Fruit fly (Drosophila melanogaster) whole organism, embryonic: ENCODE data around the gene plum.

Experiments used
- Atf-2 ChIP-seq: fragments of 200-800 bp; sonication (Bioruptor generic); optimal IDR thresholded peaks from 2 replicates; lab custom pipeline; 2016; ENCODE audit warnings: missing biosample characterization, missing genetic modification characterization
- Blimp-1 ChIP-seq: fragments of 200-800 bp; sonication (Bioruptor generic); optimal IDR thresholded peaks from 3 replicates; lab custom pipeline; 2018; ENCODE audit warnings: missing biosample characterization, missing genetic modification characterization, mild to moderate bottlenecking, moderate library complexity, missing genetic modification reagents
- BtbVII ChIP-seq: fragments of 200-800 bp; sonication (Bioruptor generic); optimal IDR thresholded peaks from 3 replicates; lab custom pipeline; 2017; ENCODE audit warnings: missing biosample characterization, mild to moderate bottlenecking, missing genetic modification characterization
- C15 ChIP-seq: fragments of 200-800 bp; sonication (Bioruptor generic); IDR thresholded peaks from 3 replicates; pipeline ENCODE4 v1.3.6; 2022; ENCODE audit warnings: missing biosample characterization, missing genetic modification characterization
- CG10274 ChIP-seq: fragments of 200-800 bp; sonication (Bioruptor generic); optimal IDR thresholded peaks from 3 replicates; lab custom pipeline; 2017; ENCODE audit warnings: missing biosample characterization, mild to moderate bottlenecking, missing genetic modification characterization
- CG11695 ChIP-seq: fragments of 200-800 bp; sonication (Bioruptor generic); IDR thresholded peaks from 3 replicates; pipeline ENCODE4 v1.3.6; 2022; ENCODE audit warnings: missing biosample characterization, missing genetic modification characterization
- CG12155 ChIP-seq: fragments of 200-800 bp; sonication (Bioruptor generic); optimal IDR thresholded peaks from 3 replicates; lab custom pipeline; 2016; ENCODE audit warnings: missing biosample characterization, missing genetic modification characterization
- CG12744 ChIP-seq: fragments of 200-800 bp; sonication (Bioruptor generic); optimal IDR thresholded peaks from 2 replicates; lab custom pipeline; 2016; ENCODE audit warnings: missing biosample characterization, missing genetic modification characterization
- CG14667 ChIP-seq: fragments of 200-800 bp; sonication (Bioruptor generic); IDR thresholded peaks from 2 replicates; pipeline ENCODE4 v1.3.6; 2022; ENCODE audit warnings: missing biosample characterization, missing genetic modification characterization
- CG3726 ChIP-seq: fragments of 200-800 bp; sonication (Bioruptor generic); IDR thresholded peaks from 3 replicates; pipeline ENCODE4, ENCODE4 v1.3.6; 2022; ENCODE audit warnings: missing biosample characterization, missing genetic modification characterization
- CG4282 ChIP-seq: fragments of 200-800 bp; sonication (Bioruptor generic); optimal IDR thresholded peaks from 2 replicates; lab custom pipeline; 2016; ENCODE audit warnings: missing biosample characterization, missing genetic modification characterization
- CG4424 ChIP-seq: fragments of 200-800 bp; sonication (Bioruptor generic); optimal IDR thresholded peaks from 3 replicates; lab custom pipeline; 2016; ENCODE audit warnings: missing biosample characterization, missing genetic modification characterization
- CG6791 ChIP-seq: fragments of 200-800 bp; sonication (Bioruptor generic); IDR thresholded peaks from 3 replicates; pipeline ENCODE4 v1.3.6; 2022; ENCODE audit warnings: missing biosample characterization, missing genetic modification characterization; ENCODE audit not compliant: partially characterized antibody
- CG7839 ChIP-seq: fragments of 200-800 bp; sonication (Bioruptor generic); optimal IDR thresholded peaks from 3 replicates; lab custom pipeline; 2018; ENCODE audit warnings: missing biosample characterization, mild to moderate bottlenecking, missing genetic modification characterization, moderate library complexity
- CG7987 ChIP-seq: fragments of 200-800 bp; sonication (Bioruptor generic); optimal IDR thresholded peaks from 2 replicates; lab custom pipeline; 2018; ENCODE audit warnings: missing biosample characterization, mild to moderate bottlenecking, missing genetic modification characterization, moderate library complexity
- CHES-1-like ChIP-seq: fragments of 200-800 bp; sonication (Bioruptor generic); optimal IDR thresholded peaks from 2 replicates; lab custom pipeline; 2016; ENCODE audit warnings: missing biosample characterization, missing genetic modification characterization
- CrebB ChIP-seq: fragments of 200-800 bp; sonication (Bioruptor generic); optimal IDR thresholded peaks from 3 replicates; lab custom pipeline; 2018; ENCODE audit warnings: missing biosample characterization, mild to moderate bottlenecking, missing genetic modification characterization
- Deaf1 ChIP-seq: fragments of 200-800 bp; optimal IDR thresholded peaks from 3 replicates; lab custom pipeline; 2019; ENCODE audit warnings: missing biosample characterization, mild to moderate bottlenecking, missing genetic modification characterization, moderate library complexity
- Dip2 ChIP-seq: fragments of 200-800 bp; sonication (Bioruptor generic); IDR thresholded peaks from 2 replicates; pipeline ENCODE4 v1.3.6; 2022; ENCODE audit warnings: missing biosample characterization, missing genetic modification characterization
- E2f2 ChIP-seq: fragments of 200-800 bp; sonication (Bioruptor generic); IDR thresholded peaks from 2 replicates; pipeline ENCODE4 v1.3.6; 2022; ENCODE audit warnings: missing biosample characterization, missing genetic modification characterization
- ERR ChIP-seq: fragments of 200-800 bp; sonication (Bioruptor generic); optimal IDR thresholded peaks from 2 replicates; lab custom pipeline; 2016; ENCODE audit warnings: missing biosample characterization, missing genetic modification characterization
- Gug ChIP-seq: fragments of 200-800 bp; sonication (Bioruptor generic); IDR thresholded peaks from 4 replicates; pipeline ENCODE4 v1.3.6; 2022; ENCODE audit warnings: missing biosample characterization, missing genetic modification characterization
- HLH3B ChIP-seq: fragments of 200-800 bp; sonication (Bioruptor generic); IDR thresholded peaks from 2 replicates; pipeline ENCODE4 v1.3.6; 2022; ENCODE audit warnings: missing biosample characterization, missing genetic modification characterization
- HmgD ChIP-seq: fragments of 200-800 bp; sonication (Bioruptor generic); optimal IDR thresholded peaks from 3 replicates; lab custom pipeline; 2016; ENCODE audit warnings: missing biosample characterization, missing genetic modification characterization
- Hr78 ChIP-seq, 2 experiments: fragments of 200-800 bp in 1 of 2; fragments of >200 bp in 1 of 2; sonication (Bioruptor generic) in 1 of 2; optimal IDR thresholded peaks; 2 replicates each; lab custom pipeline; 2017 to 2019; ENCODE audit warnings: missing biosample characterization in 2 of 2, missing genetic modification characterization in 2 of 2, mild to moderate bottlenecking in 1 of 2, moderate library complexity in 1 of 2
- Myb ChIP-seq: fragments of 200-800 bp; sonication (Bioruptor generic); optimal IDR thresholded peaks from 2 replicates; lab custom pipeline; 2016; ENCODE audit warnings: missing biosample characterization, missing genetic modification characterization
- NfI ChIP-seq: fragments of 200-800 bp; sonication (Bioruptor generic); optimal IDR thresholded peaks from 3 replicates; lab custom pipeline; 2018; ENCODE audit warnings: missing biosample characterization, mild to moderate bottlenecking, missing genetic modification characterization, moderate library complexity
- Vsx1 ChIP-seq: fragments of 200-800 bp; sonication (Bioruptor generic); optimal IDR thresholded peaks from 2 replicates; lab custom pipeline; 2017; ENCODE audit warnings: missing biosample characterization, mild to moderate bottlenecking, missing genetic modification characterization, missing genetic modification reagents
- abd-A ChIP-seq: fragments of 200-800 bp; sonication (Bioruptor generic); optimal IDR thresholded peaks from 3 replicates; lab custom pipeline; 2019; ENCODE audit warnings: missing biosample characterization, mild to moderate bottlenecking, missing genetic modification characterization, moderate library complexity
- ac ChIP-seq: fragments of 200-800 bp; sonication (Bioruptor generic); optimal IDR thresholded peaks from 3 replicates; lab custom pipeline; 2017; ENCODE audit warnings: missing biosample characterization, mild to moderate bottlenecking, missing genetic modification characterization
- ara ChIP-seq: fragments of 200-800 bp; sonication (Bioruptor generic); IDR thresholded peaks from 2 replicates; pipeline ENCODE4 v1.3.6; 2022; ENCODE audit warnings: missing biosample characterization, missing genetic modification characterization
- ato ChIP-seq: fragments of 200-800 bp; sonication (Bioruptor generic); IDR thresholded peaks from 2 replicates; pipeline ENCODE4 v1.3.6; 2022; ENCODE audit warnings: missing biosample characterization, missing genetic modification characterization; ENCODE audit not compliant: partially characterized antibody
- bigmax ChIP-seq: fragments of 200-800 bp; sonication (Bioruptor generic); optimal IDR thresholded peaks from 2 replicates; lab custom pipeline; 2018; ENCODE audit warnings: missing biosample characterization, mild to moderate bottlenecking, missing genetic modification characterization
- br ChIP-seq: fragments of >200 bp; optimal IDR thresholded peaks from 2 replicates; lab custom pipeline; 2017
- chif ChIP-seq, 2 experiments: fragments of 200-800 bp; sonication (Bioruptor generic); optimal IDR thresholded peaks; 3 replicates each; lab custom pipeline; 2016; ENCODE audit warnings: missing biosample characterization in 2 of 2, missing genetic modification characterization in 2 of 2
- chinmo ChIP-seq: fragments of 200-800 bp; sonication (Bioruptor generic); IDR thresholded peaks from 4 replicates; pipeline ENCODE4 v1.3.6; 2022; ENCODE audit warnings: missing biosample characterization, missing genetic modification characterization; ENCODE audit not compliant: partially characterized antibody
- da ChIP-seq: fragments of 200-800 bp; sonication (Bioruptor generic); optimal IDR thresholded peaks from 2 replicates; lab custom pipeline; 2016; ENCODE audit warnings: missing biosample characterization, missing genetic modification characterization
- dimm ChIP-seq: fragments of 200-800 bp; sonication (Bioruptor generic); IDR thresholded peaks from 2 replicates; pipeline ENCODE4 v1.3.6; 2022; ENCODE audit warnings: missing biosample characterization, missing genetic modification characterization
- dm ChIP-seq: fragments of 200-800 bp; sonication (Bioruptor generic); optimal IDR thresholded peaks from 3 replicates; lab custom pipeline; 2016; ENCODE audit warnings: missing biosample characterization, missing genetic modification characterization
- dysf ChIP-seq: fragments of 200-800 bp; sonication (Bioruptor generic); IDR thresholded peaks from 3 replicates; pipeline ENCODE4 v1.3.6; 2022; ENCODE audit warnings: missing biosample characterization, missing genetic modification characterization
- esg ChIP-seq: fragments of 200-800 bp; sonication (Bioruptor generic); conservative IDR thresholded peaks from 2 replicates; pipeline ENCODE4 v1.3.6; 2022; ENCODE audit warnings: missing biosample characterization, missing genetic modification characterization
- gsb ChIP-seq: fragments of 200-800 bp; sonication (Bioruptor generic); IDR thresholded peaks from 2 replicates; pipeline ENCODE4 v1.3.6; 2022; ENCODE audit warnings: missing biosample characterization, missing genetic modification characterization
- h ChIP-seq: fragments of >200 bp; optimal IDR thresholded peaks from 2 replicates; lab custom pipeline; 2017
- mam ChIP-seq: fragments of 200-800 bp; sonication (Bioruptor generic); optimal IDR thresholded peaks from 3 replicates; lab custom pipeline; 2016; ENCODE audit warnings: missing biosample characterization, missing genetic modification characterization
- mld ChIP-seq: fragments of 200-800 bp; sonication (Bioruptor generic); IDR thresholded peaks from 3 replicates; pipeline ENCODE4 v1.3.6; 2022; ENCODE audit warnings: missing biosample characterization, missing genetic modification characterization; ENCODE audit not compliant: partially characterized antibody
- pzg ChIP-seq: fragments of 200-800 bp; sonication (Bioruptor generic); optimal IDR thresholded peaks from 3 replicates; lab custom pipeline; 2018; ENCODE audit warnings: missing biosample characterization, mild to moderate bottlenecking, missing genetic modification characterization, moderate library complexity
- ro ChIP-seq: fragments of 200-800 bp; sonication (Bioruptor generic); IDR thresholded peaks from 2 replicates; pipeline ENCODE4 v1.3.6; 2022; ENCODE audit warnings: missing biosample characterization, missing genetic modification characterization
- tgo ChIP-seq: fragments of 200-800 bp; sonication (Bioruptor generic); IDR thresholded peaks from 3 replicates; pipeline ENCODE4 v1.3.6; 2022; ENCODE audit warnings: missing biosample characterization, missing genetic modification characterization
- unpg ChIP-seq: fragments of 200-800 bp; sonication (Bioruptor generic); optimal IDR thresholded peaks from 3 replicates; lab custom pipeline; 2018; ENCODE audit warnings: missing biosample characterization, mild to moderate bottlenecking, missing genetic modification characterization, moderate library complexity
- zen ChIP-seq: fragments of 200-800 bp; sonication (Bioruptor generic); optimal IDR thresholded peaks from 3 replicates; lab custom pipeline; 2018; ENCODE audit warnings: missing biosample characterization, mild to moderate bottlenecking, missing genetic modification characterization, moderate library complexity
- zen2 ChIP-seq: fragments of 200-800 bp; sonication (Bioruptor generic); IDR thresholded peaks from 3 replicates; pipeline ENCODE4 v1.3.6; 2022; ENCODE audit warnings: missing biosample characterization, missing genetic modification characterization; ENCODE audit not compliant: partially characterized antibody

Gene plum

DNA sequence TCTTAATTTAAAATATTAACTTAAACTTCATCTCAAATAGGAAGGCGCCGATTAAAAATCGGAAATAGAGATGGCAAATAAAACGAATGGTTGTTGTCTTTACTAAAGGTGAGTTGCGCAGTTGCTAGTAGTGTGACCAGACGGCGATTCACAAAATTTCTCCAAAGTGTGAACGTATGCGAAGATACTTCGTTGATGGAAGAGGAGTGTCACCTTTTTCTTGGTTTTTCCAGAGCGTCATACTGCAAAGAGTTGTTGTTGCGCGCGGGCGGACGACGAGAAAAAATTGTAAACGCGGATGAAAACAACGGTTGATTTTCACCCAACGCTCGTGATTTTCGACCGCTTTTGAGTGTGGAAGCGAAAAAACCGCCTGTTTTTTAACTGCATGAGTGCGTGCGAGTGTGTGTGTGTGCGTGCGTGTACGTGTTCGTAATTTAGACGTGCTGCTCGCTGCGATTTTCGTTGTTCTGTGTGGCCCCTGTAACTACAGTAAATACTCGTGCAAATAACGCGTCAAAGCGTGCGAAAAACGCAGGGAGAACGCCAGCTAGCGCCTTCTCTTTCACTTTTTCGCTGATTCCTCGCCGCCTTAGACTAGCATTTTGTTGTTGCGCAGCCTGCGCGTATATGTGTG is 1.2 kb upstream of the plum start, which contains the start of gene scrib (continued):
- TF ChIP-seq h (no peak), CHES-1-like (GFP tag; lab: Kevin White, UChicago) (no peak), ara (GFP tag; lab: Robert Waterston, UW) (peak; percentile 47; the same call in 1 of the 2 replicates), CG6791 (GFP tag; lab: Robert Waterston, UW) (peak; percentile 52; the same call in 2 of the 3 replicates), CG7839 (tag; lab: Kevin White, UChicago) (peak; percentile 11), dysf (GFP tag; lab: Robert Waterston, UW) (peak; percentile 15; the same call in 1 of the 3 replicates), ro (GFP tag; lab: Robert Waterston, UW) (no peak), Myb (GFP tag; lab: Kevin White, UChicago) (peak; percentile 28), dm (no peak), HLH3B (no peak), pzg (GFP tag; lab: Kevin White, UChicago) (peak; percentile 98), CG3726 (GFP tag; lab: Robert Waterston, UW) (no peak), CG4424 (GFP tag; lab: Kevin White, UChicago) (no peak), gsb (GFP tag; lab: Robert Waterston, UW) (no peak), zen (tag; lab: Kevin White, UChicago) (no peak), bigmax (GFP tag; lab: Kevin White, UChicago) (no peak), mld (GFP tag; lab: Robert Waterston, UW) (no peak), zen2 (GFP tag; lab: Robert Waterston, UW) (peak; percentile 18; the same call in 2 of the 3 replicates), dimm (no peak), CG11695 (GFP tag; lab: Robert Waterston, UW) (no peak), E2f2 (GFP tag; lab: Robert Waterston, UW) (peak; percentile 90), Dip2 (no peak), Vsx1 (GFP tag; lab: Kevin White, UChicago) (no peak), CrebB (peak; percentile 35), BtbVII (GFP tag; lab: Kevin White, UChicago) (no peak), NfI (no peak), ato (GFP tag; lab: Robert Waterston, UW) (peak; percentile 43; the same call in 1 of the 2 replicates), Blimp-1 (GFP tag; lab: Kevin White, UChicago) (no peak), CG12155 (GFP tag; lab: Kevin White, UChicago) (peak; percentile 3), CG4282 (no peak), Deaf1 (tag; lab: Kevin White, UChicago) (no peak), abd-A (tag; lab: Kevin White, UChicago) (peak; percentile 59), tgo (peak; percentile 41; the same call in 2 of the 3 replicates), HmgD (peak; percentile 36), da (GFP tag; lab: Kevin White, UChicago) (no peak), esg (no peak), mam (GFP tag; lab: Kevin White, UChicago) (no peak), CG7987 (GFP tag; lab: Kevin White, UChicago) (peak; percentile 64), br (lab: Kevin White, UChicago) (no peak), Hr78 (GFP tag; optimal IDR thresholded peaks at IDR 0.05; lab: Kevin White, UChicago) (no peak), CG10274 (GFP tag; lab: Kevin White, UChicago) (no peak), Gug (GFP tag; lab: Robert Waterston, UW) (no peak), CG14667 (GFP tag; lab: Robert Waterston, UW) (peak; percentile 15; the same call in 1 of the 2 replicates), chinmo (GFP tag; lab: Robert Waterston, UW) (peak; percentile 51; the same call in 1 of the 4 replicates), unpg (GFP tag; lab: Kevin White, UChicago) (peak; percentile 8), CG12744 (GFP tag; lab: Kevin White, UChicago) (no peak), ERR (GFP tag; lab: Kevin White, UChicago) (no peak), Atf-2 (GFP tag; lab: Kevin White, UChicago) (no peak), ac (no peak), C15 (GFP tag; lab: Robert Waterston, UW) (no peak), chif (GFP tag; optimal IDR thresholded peaks at IDR 0.05; lab: Kevin White, UChicago) (peak in 1 of 2 experiments; percentile 1)
